Fruit fly (Drosophila melanogaster): ENCODE results near the gene CG4751.

Gene CG4751

DNA sequence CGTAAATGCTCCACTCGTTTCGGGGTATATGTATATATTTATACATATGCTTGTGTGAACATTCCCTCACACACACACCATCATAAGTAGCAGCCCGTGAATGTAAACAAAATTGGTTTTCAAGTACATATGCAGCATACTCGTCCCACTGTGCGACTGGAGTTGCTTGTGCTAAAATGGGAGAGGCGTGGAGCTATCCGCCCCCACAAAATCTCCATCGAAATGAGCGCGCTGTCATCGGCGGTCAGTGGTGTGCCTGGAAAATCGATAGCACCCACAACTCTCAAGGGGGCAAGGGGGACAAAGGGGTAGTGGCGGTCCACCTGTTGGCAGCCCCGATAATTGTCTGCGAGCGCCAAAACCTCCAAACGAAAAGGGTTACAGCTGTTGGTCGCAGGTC lies 37.5 kb downstream of the CG4751 start (continued):
- TF ChIP-seq ci (GFP tag; IDR thresholded peaks at IDR 0.05) = no peak
- TF ChIP-seq CG10543 (GFP tag; optimal IDR thresholded peaks at IDR 0.05) = peak; percentile 32
- no peak for TF ChIP-seq exex (tag; optimal IDR thresholded peaks at IDR 0.05)
- no peak for TF ChIP-seq CG11398 (GFP tag; optimal IDR thresholded peaks at IDR 0.05)
- TF ChIP-seq Blimp-1 (GFP tag; optimal IDR thresholded peaks at IDR 0.05) = no peak
- no peak for TF ChIP-seq chinmo (GFP tag; IDR thresholded peaks at IDR 0.05; ENCODE audit: partially characterized antibody)
- no peak for TF ChIP-seq Elba2 (GFP tag; optimal IDR thresholded peaks at IDR 0.05)
- TF ChIP-seq Kr (GFP tag; optimal IDR thresholded peaks at IDR 0.05) = no peak
- TF ChIP-seq CG4404 (GFP tag; IDR thresholded peaks at IDR 0.05) = no peak
- TF ChIP-seq ftz-f1 (GFP tag; optimal IDR thresholded peaks at IDR 0.05) = no peak
- TF ChIP-seq fd64A (GFP tag; optimal IDR thresholded peaks at IDR 0.05) = no peak
- TF ChIP-seq HLH4C (GFP tag; IDR thresholded peaks at IDR 0.05; ENCODE audit: partially characterized antibody) = peak; percentile 12; the same call in 1 of the 3 replicates
- no peak for TF ChIP-seq CG1024 (GFP tag; IDR thresholded peaks at IDR 0.05)
- no peak for TF ChIP-seq D19A (tag; optimal IDR thresholded peaks at IDR 0.05)
- no peak for TF ChIP-seq CG12219 (GFP tag; optimal IDR thresholded peaks at IDR 0.05)
- TF ChIP-seq Opbp (GFP tag; IDR thresholded peaks at IDR 0.05; ENCODE audit: partially characterized antibody) = peak; percentile 20; the same call in 1 of the 3 replicates
- no peak for TF ChIP-seq Scr (GFP tag; IDR thresholded peaks at IDR 0.05; ENCODE audit: partially characterized antibody)
- TF ChIP-seq Vsx1 (GFP tag; optimal IDR thresholded peaks at IDR 0.05) = no peak
- TF ChIP-seq CG15011 (GFP tag; optimal IDR thresholded peaks at IDR 0.05) = no peak
- no peak for TF ChIP-seq gce (GFP tag; IDR thresholded peaks at IDR 0.05)
- TF ChIP-seq ems (GFP tag; optimal IDR thresholded peaks at IDR 0.05) = no peak
- no peak for TF ChIP-seq CG30403 (GFP tag; optimal IDR thresholded peaks at IDR 0.05)
- no peak for TF ChIP-seq CG1832 (GFP tag; optimal IDR thresholded peaks at IDR 0.05)
- peak; percentile 69 for TF ChIP-seq cg (GFP tag; optimal IDR thresholded peaks at IDR 0.05)
- TF ChIP-seq CrebB (tag; optimal IDR thresholded peaks at IDR 0.05) = no peak
- TF ChIP-seq Tbp (GFP tag; optimal IDR thresholded peaks at IDR 0.05) = no peak
- no peak for TF ChIP-seq trem (tag; optimal IDR thresholded peaks at IDR 0.05)
- TF ChIP-seq CG32532 (GFP tag; IDR thresholded peaks at IDR 0.05) = no peak; the same call in 1 of the 2 replicates
- no peak for TF ChIP-seq Sox102F (GFP tag; optimal IDR thresholded peaks at IDR 0.05)
- no peak for TF ChIP-seq NC2α (GFP tag; optimal IDR thresholded peaks at IDR 0.05)
- no peak for TF ChIP-seq E2f2 (GFP tag; IDR thresholded peaks at IDR 0.05)
- no peak for TF ChIP-seq CG12391 (tag; optimal IDR thresholded peaks at IDR 0.05)
- no peak for TF ChIP-seq slp2 (GFP tag; optimal IDR thresholded peaks at IDR 0.05)
- no peak for TF ChIP-seq CG2120 (GFP tag; optimal IDR thresholded peaks at IDR 0.05)
- no peak for TF ChIP-seq ara (GFP tag; IDR thresholded peaks at IDR 0.05)
- TF ChIP-seq Nf-YB (GFP tag; optimal IDR thresholded peaks at IDR 0.05) = no peak
- TF ChIP-seq hbn (GFP tag; IDR thresholded peaks at IDR 0.05; ENCODE audit: partially characterized antibody) = no peak
- no peak for TF ChIP-seq CG2202 (tag; optimal IDR thresholded peaks at IDR 0.05)
- TF ChIP-seq CG18476 (GFP tag; optimal IDR thresholded peaks at IDR 0.05) = no peak
- 0 out of 2 replicates have a peak, but pooled peaks have one; percentile 34 for TF ChIP-seq bbx (GFP tag; IDR thresholded peaks at IDR 0.05; ENCODE audit: partially characterized antibody)
- no peak for TF ChIP-seq CG6654 (GFP tag; optimal IDR thresholded peaks at IDR 0.05)
- TF ChIP-seq Rfx (GFP tag; IDR thresholded peaks at IDR 0.05) = no peak
- TF ChIP-seq gcm (GFP tag; optimal IDR thresholded peaks at IDR 0.05) = no peak
- no peak for TF ChIP-seq Hsf (GFP tag; optimal IDR thresholded peaks at IDR 0.05)
- peak; percentile 14 for TF ChIP-seq nmo (GFP tag; optimal IDR thresholded peaks at IDR 0.05)
- 0 out of 3 replicates have a peak, but pooled peaks have one; percentile 31 for TF ChIP-seq knrl (GFP tag; IDR thresholded peaks at IDR 0.05; ENCODE audit: partially characterized antibody)
- no peak for TF ChIP-seq Atf-2 (GFP tag; optimal IDR thresholded peaks at IDR 0.05)
- no peak for TF ChIP-seq h (optimal IDR thresholded peaks at IDR 0.05)
- no peak for TF ChIP-seq Xbp1 (GFP tag; optimal IDR thresholded peaks at IDR 0.05)
- TF ChIP-seq hth (optimal IDR thresholded peaks at IDR 0.05) = no peak
- no peak for TF ChIP-seq ac (GFP tag; optimal IDR thresholded peaks at IDR 0.05)

Measured in whole organism, embryonic.